Fruit fly (Drosophila melanogaster): ENCODE data around the gene Srp14.

- TF ChIP-seq psq (optimal IDR thresholded peaks at IDR 0.05) (no peak), EcR (GFP tag; optimal IDR thresholded peaks at IDR 0.05) (no peak), pan (optimal IDR thresholded peaks at IDR 0.05) (no peak)
These were observed 22.7 kb downstream of the Srp14 start for dm6 chr3R:20602599-20602998.
